Worm (Caenorhabditis elegans): Measurements from ENCODE around the gene C38C3.4.

DNA sequence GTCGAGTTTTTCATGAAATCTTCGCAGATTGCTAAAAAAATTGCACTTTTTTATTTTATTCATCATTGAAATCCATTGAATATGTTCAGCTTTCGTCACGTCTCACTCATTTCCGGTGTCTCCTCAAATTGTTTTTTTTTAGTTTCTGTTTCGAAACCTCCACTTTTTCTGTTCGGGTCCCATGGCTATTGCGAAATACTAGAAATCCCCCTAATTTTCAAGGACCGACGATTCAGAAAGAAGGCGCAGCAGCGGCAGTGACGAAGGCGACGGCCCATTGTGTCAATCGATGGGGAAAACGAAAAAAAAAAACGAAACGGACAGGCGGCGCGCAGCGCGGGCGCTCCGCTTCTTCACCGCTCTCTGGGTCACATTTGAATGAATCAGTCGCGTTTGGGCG lies 9.9 kb upstream of the C38C3.4 start:
- no peak for TF ChIP-seq ceh-82 (tag; optimal IDR thresholded peaks at IDR 0.05)
- no peak for TF ChIP-seq nhr-12 (tag; optimal IDR thresholded peaks at IDR 0.05)
